Fruit fly (Drosophila melanogaster): ENCODE results near the gene dsh.

DNA sequence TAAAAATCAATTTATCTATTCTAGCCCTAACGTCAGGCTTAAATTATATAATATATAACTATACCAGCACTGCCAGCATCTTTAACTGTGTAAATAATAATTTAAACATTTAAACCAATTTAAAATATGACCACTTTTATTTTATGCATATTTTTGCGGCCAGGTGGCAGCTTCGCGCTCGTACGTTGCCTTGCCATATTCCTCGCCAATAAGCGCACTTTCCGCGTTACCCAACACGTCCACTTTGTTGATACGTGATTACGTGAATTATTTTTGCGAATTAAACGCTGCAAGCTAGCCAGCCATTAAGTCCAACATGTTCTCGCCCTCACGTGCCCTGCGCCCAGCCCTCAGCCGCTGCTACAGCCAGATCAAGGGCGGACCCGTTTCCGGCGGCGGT is 5.9 kb upstream of the dsh start, which contains the start of gene NdufV3:
- TF ChIP-seq kay (GFP tag; optimal IDR thresholded peaks at IDR 0.05) (no peak), nau (GFP tag; optimal IDR thresholded peaks at IDR 0.05) (no peak), az2 (GFP tag; optimal IDR thresholded peaks at IDR 0.05) (no peak), ssp (GFP tag; IDR thresholded peaks at IDR 0.05) (no peak), Atf3 (GFP tag; optimal IDR thresholded peaks at IDR 0.05) (no peak), bbx (GFP tag; IDR thresholded peaks at IDR 0.05; ENCODE audit: partially characterized antibody) (no peak)

All from whole organism, embryonic.